Fruit fly (Drosophila melanogaster): Measurements from ENCODE around the gene Sgs7.

The Sgs7 gene

DNA sequence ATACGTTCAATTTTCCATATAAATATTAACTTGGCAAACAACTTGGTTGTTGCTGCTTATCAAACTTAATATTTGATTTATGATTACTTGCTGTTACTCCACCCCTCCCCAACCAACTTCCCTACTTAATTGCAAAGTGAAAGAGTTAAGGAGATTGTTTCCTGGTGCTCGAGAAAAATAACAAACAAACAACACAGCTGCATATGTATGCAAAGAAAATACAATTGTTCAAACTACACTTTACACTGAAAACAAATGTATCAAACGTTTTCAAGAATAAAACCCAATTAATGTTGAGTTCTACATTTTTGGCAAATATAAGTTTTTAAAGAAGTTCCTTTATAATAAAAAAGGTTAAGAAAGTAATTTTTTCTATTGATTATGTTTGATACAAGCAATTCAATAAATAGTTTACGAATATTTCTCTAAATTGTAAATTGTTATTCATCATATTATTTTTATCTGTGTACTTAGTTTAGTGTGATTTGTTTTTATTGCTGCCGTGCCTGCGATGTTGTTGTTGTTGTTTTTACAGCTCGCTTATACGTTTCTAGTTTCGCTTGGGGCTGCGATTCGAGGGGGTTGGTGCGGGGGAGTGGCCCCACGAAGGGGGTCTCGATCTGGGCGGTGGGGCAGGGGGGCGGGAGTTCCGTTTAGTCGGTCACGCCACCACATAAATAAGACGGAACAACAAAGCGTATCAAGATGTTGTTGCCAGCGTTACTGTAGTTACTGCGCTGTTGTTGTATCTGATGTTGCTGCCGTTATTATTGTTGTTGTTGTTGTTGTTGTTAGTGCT is 46.2 kb downstream of the Sgs7 start (continued):
- TF ChIP-seq CG6792 (GFP tag; optimal IDR thresholded peaks at IDR 0.05): no peak
- peak; percentile 80 for TF ChIP-seq Hr4 (GFP tag; optimal IDR thresholded peaks at IDR 0.05)
- TF ChIP-seq CG6854 (GFP tag; optimal IDR thresholded peaks at IDR 0.05): no peak
- TF ChIP-seq Hr38 (GFP tag; optimal IDR thresholded peaks at IDR 0.05): no peak
- no peak for TF ChIP-seq fd85E (GFP tag; optimal IDR thresholded peaks at IDR 0.05)
- TF ChIP-seq Lpt (GFP tag; optimal IDR thresholded peaks at IDR 0.05): peak; percentile 68
- no peak for TF ChIP-seq dac (GFP tag; optimal IDR thresholded peaks at IDR 0.05)
- no peak for TF ChIP-seq CG8319 (GFP tag; optimal IDR thresholded peaks at IDR 0.05)
- TF ChIP-seq CG8632 (GFP tag; optimal IDR thresholded peaks at IDR 0.05): peak; percentile 51
- peak; percentile 37 for TF ChIP-seq CG1621 (tag; optimal IDR thresholded peaks at IDR 0.05)
- peak; percentile 60 for TF ChIP-seq dsx (GFP tag; optimal IDR thresholded peaks at IDR 0.05; ENCODE audit: poor library complexity, severe bottlenecking)
- TF ChIP-seq CG11902 (GFP tag; optimal IDR thresholded peaks at IDR 0.05): no peak
- no peak for TF ChIP-seq lz (GFP tag; optimal IDR thresholded peaks at IDR 0.05)
- no peak for TF ChIP-seq topi (GFP tag; optimal IDR thresholded peaks at IDR 0.05)
- TF ChIP-seq CG10631 (GFP tag; optimal IDR thresholded peaks at IDR 0.05): peak; percentile 37
- no peak; the same call in none of the 2 replicates for TF ChIP-seq Gug (GFP tag; IDR thresholded peaks at IDR 0.05)
- TF ChIP-seq Met (GFP tag; optimal IDR thresholded peaks at IDR 0.05): no peak
- TF ChIP-seq CG3032 (tag; optimal IDR thresholded peaks at IDR 0.05): peak; percentile 49
- peak; percentile 40 for TF ChIP-seq CG9139 (GFP tag; optimal IDR thresholded peaks at IDR 0.05)
- peak; percentile 37 for TF ChIP-seq CG3919 (GFP tag; optimal IDR thresholded peaks at IDR 0.05)
- TF ChIP-seq acj6 (GFP tag; optimal IDR thresholded peaks at IDR 0.05): peak; percentile 23
- TF ChIP-seq spab (GFP tag; optimal IDR thresholded peaks at IDR 0.05): peak; percentile 48
- peak; percentile 80 for TF ChIP-seq fkh (GFP tag; optimal IDR thresholded peaks at IDR 0.05)
- peak; percentile 91 for TF ChIP-seq CG15336 (GFP tag; IDR thresholded peaks at IDR 0.05)
- TF ChIP-seq CG10669 (GFP tag; optimal IDR thresholded peaks at IDR 0.05): peak; percentile 53
- no peak for TF ChIP-seq Ets21C (GFP tag; optimal IDR thresholded peaks at IDR 0.05)
- TF ChIP-seq CG8119 (GFP tag; IDR thresholded peaks at IDR 0.05): peak; percentile 92
- no peak for TF ChIP-seq vri (GFP tag; optimal IDR thresholded peaks at IDR 0.05)
- TF ChIP-seq CG4318 (GFP tag; optimal IDR thresholded peaks at IDR 0.05): peak; percentile 67
- peak; percentile 54 for TF ChIP-seq CG6808 (GFP tag; optimal IDR thresholded peaks at IDR 0.05)
- peak; percentile 81 for TF ChIP-seq CG32006 (GFP tag; optimal IDR thresholded peaks at IDR 0.05)
- no peak for TF ChIP-seq Blimp-1 (GFP tag; optimal IDR thresholded peaks at IDR 0.05)
- TF ChIP-seq Smox (GFP tag; optimal IDR thresholded peaks at IDR 0.05): no peak

DNA sequence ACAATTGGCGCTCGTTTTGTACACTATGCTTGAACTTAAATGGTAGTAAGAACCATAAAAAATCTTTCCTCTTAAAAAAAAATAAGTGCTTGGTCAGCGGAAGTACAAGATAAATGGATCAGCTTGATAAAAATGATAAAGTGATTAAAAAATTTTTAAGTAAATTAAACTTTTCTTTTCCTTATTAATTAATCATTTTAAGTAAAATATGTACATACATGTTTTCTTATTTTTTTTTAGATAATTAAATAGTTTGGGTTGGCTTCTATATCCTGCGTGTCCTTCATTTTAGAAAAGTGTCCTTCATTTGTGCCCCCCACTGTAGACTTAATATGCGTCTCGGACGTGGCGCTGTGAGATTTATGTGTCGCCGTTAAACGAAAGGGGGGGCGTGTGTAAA is 47.0 kb downstream of the Sgs7 start:
- TF ChIP-seq Smox (GFP tag; optimal IDR thresholded peaks at IDR 0.05): no peak
- TF ChIP-seq spab (GFP tag; optimal IDR thresholded peaks at IDR 0.05): no peak
- TF ChIP-seq Ets96B (tag; optimal IDR thresholded peaks at IDR 0.05): no peak
- TF ChIP-seq eg (GFP tag; IDR thresholded peaks at IDR 0.05): no peak
- TF ChIP-seq Hr38 (GFP tag; optimal IDR thresholded peaks at IDR 0.05): no peak
- TF ChIP-seq dsx (GFP tag; optimal IDR thresholded peaks at IDR 0.05; ENCODE audit: poor library complexity, severe bottlenecking): no peak
- no peak for TF ChIP-seq esn (GFP tag; optimal IDR thresholded peaks at IDR 0.05)
- no peak for TF ChIP-seq CG3919 (GFP tag; optimal IDR thresholded peaks at IDR 0.05)
- no peak for TF ChIP-seq Eip75B (GFP tag; optimal IDR thresholded peaks at IDR 0.05)
- peak; percentile 60 for TF ChIP-seq Eip78C (GFP tag)
- peak; percentile 32 for TF ChIP-seq acj6 (GFP tag; optimal IDR thresholded peaks at IDR 0.05)
- TF ChIP-seq CG11902 (GFP tag; optimal IDR thresholded peaks at IDR 0.05): no peak
- TF ChIP-seq fkh (GFP tag; optimal IDR thresholded peaks at IDR 0.05): no peak
- no peak for TF ChIP-seq svp (GFP tag)
- no peak for TF ChIP-seq CG16779 (tag; optimal IDR thresholded peaks at IDR 0.05)
- TF ChIP-seq cyc (GFP tag; optimal IDR thresholded peaks at IDR 0.05): no peak
- no peak for TF ChIP-seq CG34406 (GFP tag; optimal IDR thresholded peaks at IDR 0.05)
- TF ChIP-seq Eip93F (GFP tag; optimal IDR thresholded peaks at IDR 0.05): no peak
- TF ChIP-seq pdm3 (GFP tag; optimal IDR thresholded peaks at IDR 0.05): peak; percentile 29
- TF ChIP-seq Gug (GFP tag; IDR thresholded peaks at IDR 0.05): no peak
- no peak for TF ChIP-seq topi (GFP tag; optimal IDR thresholded peaks at IDR 0.05)
- no peak for TF ChIP-seq CG11762 (GFP tag; optimal IDR thresholded peaks at IDR 0.05; ENCODE audit: insufficient read depth)
- TF ChIP-seq vri (GFP tag; optimal IDR thresholded peaks at IDR 0.05): no peak
- no peak for TF ChIP-seq Met (GFP tag; optimal IDR thresholded peaks at IDR 0.05)
- TF ChIP-seq achi (GFP tag; optimal IDR thresholded peaks at IDR 0.05): no peak
- TF ChIP-seq CG8119 (GFP tag; IDR thresholded peaks at IDR 0.05): peak; percentile 32; the same call in 2 of the 3 replicates
- TF ChIP-seq Ets21C (GFP tag; optimal IDR thresholded peaks at IDR 0.05): no peak
- TF ChIP-seq Sox15 (GFP tag; optimal IDR thresholded peaks at IDR 0.05): no peak
- TF ChIP-seq CG6808 (GFP tag; optimal IDR thresholded peaks at IDR 0.05): no peak
- no peak for TF ChIP-seq CG3032 (tag; optimal IDR thresholded peaks at IDR 0.05)
- no peak for TF ChIP-seq CG7368 (GFP tag; optimal IDR thresholded peaks at IDR 0.05)
